Fruit fly (Drosophila melanogaster) whole organism: ENCODE results near the gene Tbcd.

Experiments
- Dll ChIP-seq: fragments of >200 bp; optimal IDR thresholded peaks from 2 replicates; lab custom pipeline; 2017
- usp ChIP-seq: fragments of >200 bp; optimal IDR thresholded peaks from 2 replicates; lab custom pipeline; 2017; ENCODE audit warnings: missing biosample characterization, missing genetic modification characterization, mixed read lengths

- TF ChIP-seq usp (GFP tag; lab: Kevin White, UChicago) (no peak), Dll (no peak)
Measured at dm6 chr2L:2132215-2132614, 15.1 kb upstream of the Tbcd start.
